Worm (Caenorhabditis elegans) whole organism, young adult: Measurements from ENCODE around the gene F53F8.7.

Experiments
- atf-7 ChIP-seq: sonication (generic microtip); optimal IDR thresholded peaks from 2 replicates; lab custom pipeline; 2017; ENCODE audit warnings: mild to moderate bottlenecking, missing genetic modification characterization, missing compliant biosample characterization
- egl-44 ChIP-seq: fragments of 200-800 bp; sonication (Bioruptor generic); IDR thresholded peaks from 2 replicates; pipeline ENCODE4 v1.3.6; 2022; ENCODE audit warnings: missing genetic modification reagents, missing genetic modification characterization, missing compliant biosample characterization

ce11 chrV:20689481-20690039, 8.6 kb downstream of the F53F8.7 start, which contains the start of gene F53F8.3:
- TF ChIP-seq atf-7 (tag; lab: Kevin White, UChicago) (no peak), egl-44 (no peak)
